Worm (Caenorhabditis elegans) whole organism, L3 larva: ENCODE data around the gene F28H6.8.

Experiments used
- R02D3.7 ChIP-seq: fragments of 150-350 bp; optimal IDR thresholded peaks from 2 replicates; lab custom pipeline; 2014; ENCODE audit warnings: missing biosample characterization, missing genetic modification characterization
- ZK546.5 ChIP-seq: sonication (generic microtip); optimal IDR thresholded peaks from 2 replicates; lab custom pipeline; 2017; ENCODE audit warnings: missing biosample characterization, missing genetic modification characterization
- aly-2 ChIP-seq: fragments of 150-350 bp; optimal IDR thresholded peaks from 2 replicates; lab custom pipeline; 2014; ENCODE audit warnings: missing biosample characterization, missing genetic modification characterization
- ama-1 ChIP-seq: fragments of 150-350 bp; optimal IDR thresholded peaks from 2 replicates; lab custom pipeline; 2018
- ceh-16 ChIP-seq: sonication (generic microtip); optimal IDR thresholded peaks from 2 replicates; lab custom pipeline; 2017; ENCODE audit warnings: missing biosample characterization, missing genetic modification characterization
- ceh-28 ChIP-seq: fragments of 150-350 bp; optimal IDR thresholded peaks from 2 replicates; lab custom pipeline; 2014; ENCODE audit warnings: missing biosample characterization, missing genetic modification reagents, missing genetic modification characterization
- ceh-82 ChIP-seq: fragments of 150-350 bp; optimal IDR thresholded peaks from 2 replicates; lab custom pipeline; 2014; ENCODE audit warnings: missing biosample characterization, missing genetic modification characterization
- ceh-9 ChIP-seq: sonication (generic microtip); optimal IDR thresholded peaks from 2 replicates; lab custom pipeline; 2018; ENCODE audit warnings: missing biosample characterization, missing genetic modification characterization
- daf-12 ChIP-seq: fragments of 150-350 bp; optimal IDR thresholded peaks from 2 replicates; lab custom pipeline; 2014; ENCODE audit warnings: missing biosample characterization, missing genetic modification reagents, missing genetic modification characterization
- egl-27 ChIP-seq: sonication (generic microtip); optimal IDR thresholded peaks from 4 replicates; lab custom pipeline; 2017; ENCODE audit warnings: missing biosample characterization, missing genetic modification reagents, missing genetic modification characterization
- egl-5 ChIP-seq: fragments of 150-350 bp; optimal IDR thresholded peaks from 2 replicates; lab custom pipeline; 2017; ENCODE audit warnings: missing biosample characterization, missing genetic modification reagents, missing genetic modification characterization, inconsistent platforms
- elt-1 ChIP-seq: fragments of 150-350 bp; optimal IDR thresholded peaks from 2 replicates; lab custom pipeline; 2014; ENCODE audit warnings: missing biosample characterization, missing genetic modification characterization
- elt-2 ChIP-seq: sonication (generic microtip); optimal IDR thresholded peaks from 2 replicates; lab custom pipeline; 2016; ENCODE audit warnings: missing genetic modification reagents, mild to moderate bottlenecking, missing genetic modification characterization, missing compliant biosample characterization
- elt-3 ChIP-seq, 3 experiments: fragments of 150-350 bp in 1 of 3; sonication (generic microtip) in 2 of 3; optimal IDR thresholded peaks; 2 replicates in 2 of 3; 4 replicates in 1 of 3; lab custom pipeline; 2014 to 2017; ENCODE audit warnings: missing biosample characterization in 3 of 3, missing genetic modification characterization in 3 of 3
- eor-1 ChIP-seq, 2 experiments: fragments of 150-350 bp; optimal IDR thresholded peaks; 2 replicates each; lab custom pipeline; 2014 to 2018; ENCODE audit warnings: missing biosample characterization in 2 of 2, missing genetic modification characterization in 2 of 2
- fkh-10 ChIP-seq: sonication (generic microtip); optimal IDR thresholded peaks from 2 replicates; lab custom pipeline; 2017; ENCODE audit warnings: missing biosample characterization, missing genetic modification reagents, missing genetic modification characterization
- fkh-2 ChIP-seq: fragments of 150-350 bp; optimal IDR thresholded peaks from 2 replicates; lab custom pipeline; 2014; ENCODE audit warnings: missing biosample characterization, missing genetic modification reagents, missing genetic modification characterization
- fos-1 ChIP-seq: fragments of 150-350 bp; optimal IDR thresholded peaks from 2 replicates; lab custom pipeline; 2014; ENCODE audit warnings: missing biosample characterization, missing genetic modification characterization
- hmg-11 ChIP-seq: sonication (generic microtip); optimal IDR thresholded peaks from 2 replicates; lab custom pipeline; 2016; ENCODE audit warnings: missing genetic modification characterization, missing compliant biosample characterization
- jun-1 ChIP-seq: fragments of 150-350 bp; optimal IDR thresholded peaks from 2 replicates; lab custom pipeline; 2014; ENCODE audit warnings: missing biosample characterization, missing genetic modification reagents, missing genetic modification characterization
- lin-15B ChIP-seq: fragments of 150-350 bp; optimal IDR thresholded peaks from 2 replicates; lab custom pipeline; 2014; ENCODE audit warnings: missing biosample characterization, missing genetic modification characterization
- lin-39 ChIP-seq: fragments of 150-350 bp; optimal IDR thresholded peaks from 2 replicates; lab custom pipeline; 2018; ENCODE audit warnings: missing biosample characterization, missing genetic modification reagents, missing genetic modification characterization
- lsy-12 ChIP-seq: sonication (generic microtip); optimal IDR thresholded peaks from 2 replicates; lab custom pipeline; 2016; ENCODE audit warnings: mild to moderate bottlenecking, missing genetic modification characterization, missing compliant biosample characterization
- mdl-1 ChIP-seq: fragments of 150-350 bp; optimal IDR thresholded peaks from 2 replicates; lab custom pipeline; 2014; ENCODE audit warnings: missing biosample characterization, missing genetic modification characterization
- mml-1 ChIP-seq: fragments of 150-350 bp; sonication (generic microtip); optimal IDR thresholded peaks from 3 replicates; lab custom pipeline; 2014; ENCODE audit warnings: missing biosample characterization, missing genetic modification characterization
- nfya-1 ChIP-seq: sonication (generic microtip); optimal IDR thresholded peaks from 2 replicates; lab custom pipeline; 2017; ENCODE audit warnings: missing genetic modification characterization, mild to moderate bottlenecking, missing compliant biosample characterization, antibody characterized with exemption, moderate library complexity; ENCODE audit not compliant: insufficient read depth
- nhr-11 ChIP-seq: fragments of 150-350 bp; optimal IDR thresholded peaks from 2 replicates; lab custom pipeline; 2014; ENCODE audit warnings: missing biosample characterization, missing genetic modification characterization
- nhr-12 ChIP-seq: fragments of 150-350 bp; optimal IDR thresholded peaks from 2 replicates; lab custom pipeline; 2014; ENCODE audit warnings: missing biosample characterization, missing genetic modification characterization
- nhr-23 ChIP-seq: fragments of 150-350 bp; optimal IDR thresholded peaks from 2 replicates; lab custom pipeline; 2014; ENCODE audit warnings: missing biosample characterization, missing genetic modification reagents, missing genetic modification characterization
- nhr-237 ChIP-seq: fragments of 150-350 bp; optimal IDR thresholded peaks from 2 replicates; lab custom pipeline; 2014; ENCODE audit warnings: missing biosample characterization, missing genetic modification characterization
- nhr-25 ChIP-seq: sonication (generic microtip); optimal IDR thresholded peaks from 2 replicates; lab custom pipeline; 2017; ENCODE audit warnings: missing biosample characterization, missing genetic modification characterization
- nhr-28 ChIP-seq: fragments of 150-350 bp; optimal IDR thresholded peaks from 2 replicates; lab custom pipeline; 2014; ENCODE audit warnings: missing biosample characterization, missing genetic modification characterization
- nhr-43 ChIP-seq: sonication (generic microtip); optimal IDR thresholded peaks from 2 replicates; lab custom pipeline; 2016; ENCODE audit warnings: mild to moderate bottlenecking, missing genetic modification characterization, missing compliant biosample characterization; ENCODE audit not compliant: poor library complexity, severe bottlenecking
- nhr-67 ChIP-seq: fragments of 150-350 bp; optimal IDR thresholded peaks from 2 replicates; lab custom pipeline; 2014; ENCODE audit warnings: missing biosample characterization, missing genetic modification characterization
- nhr-76 ChIP-seq: fragments of 150-350 bp; sonication (generic microtip); optimal IDR thresholded peaks from 5 replicates; lab custom pipeline; 2014; ENCODE audit warnings: missing biosample characterization, missing genetic modification characterization
- nhr-77 ChIP-seq: fragments of 150-350 bp; optimal IDR thresholded peaks from 2 replicates; lab custom pipeline; 2014; ENCODE audit warnings: missing biosample characterization, missing genetic modification characterization
- pha-4 ChIP-seq: fragments of 150-350 bp; optimal IDR thresholded peaks from 2 replicates; lab custom pipeline; 2014; ENCODE audit warnings: missing biosample characterization, missing genetic modification reagents, missing genetic modification characterization
- pqm-1 ChIP-seq: fragments of 150-350 bp; optimal IDR thresholded peaks from 2 replicates; lab custom pipeline; 2017; ENCODE audit warnings: missing biosample characterization, missing genetic modification characterization, inconsistent platforms
- sea-2 ChIP-seq: fragments of 150-350 bp; sonication (generic microtip); optimal IDR thresholded peaks from 4 replicates; lab custom pipeline; 2014; ENCODE audit warnings: missing biosample characterization, missing genetic modification reagents, missing genetic modification characterization
- skn-1 ChIP-seq: fragments of 150-350 bp; optimal IDR thresholded peaks from 2 replicates; lab custom pipeline; 2014; ENCODE audit warnings: missing biosample characterization, missing genetic modification characterization
- snpc-4 ChIP-seq: fragments of 150-350 bp; optimal IDR thresholded peaks from 2 replicates; lab custom pipeline; 2014; ENCODE audit warnings: missing biosample characterization, missing genetic modification characterization
- tbx-2 ChIP-seq: sonication (generic microtip); optimal IDR thresholded peaks from 2 replicates; lab custom pipeline; 2016; ENCODE audit warnings: mild to moderate bottlenecking, missing genetic modification characterization, missing compliant biosample characterization
- unc-39 ChIP-seq: sonication (generic microtip); optimal IDR thresholded peaks from 4 replicates; lab custom pipeline; 2017; ENCODE audit warnings: missing biosample characterization, missing genetic modification characterization
- unc-62 ChIP-seq: fragments of 150-350 bp; sonication (generic microtip); optimal IDR thresholded peaks from 4 replicates; lab custom pipeline; 2014; ENCODE audit warnings: missing biosample characterization, missing genetic modification reagents, missing genetic modification characterization
- zag-1 ChIP-seq: fragments of 150-350 bp; optimal IDR thresholded peaks from 2 replicates; lab custom pipeline; 2014; ENCODE audit warnings: missing biosample characterization, missing genetic modification characterization
- ztf-11 ChIP-seq: fragments of 150-350 bp; optimal IDR thresholded peaks from 2 replicates; lab custom pipeline; 2014; ENCODE audit warnings: missing biosample characterization, missing genetic modification characterization
- ztf-4 ChIP-seq: fragments of 150-350 bp; optimal IDR thresholded peaks from 2 replicates; lab custom pipeline; 2014; ENCODE audit warnings: missing biosample characterization, missing genetic modification characterization

Gene F28H6.8

ce11 chrX:14169569-14170031 is 35.5 kb upstream of the F28H6.8 start, which contains the start of gene sym-4:
Gene sym-4, minus strand, starts transcription at chrX:14169619.
- TF ChIP-seq elt-1 (peak; percentile 27), hmg-11 (tag; lab: Kevin White, UChicago) (peak; percentile 96), elt-2 (tag; lab: Kevin White, UChicago) (peak; percentile 90), fkh-10 (peak; percentile 61), nhr-237 (tag; lab: Kevin White, UChicago) (no peak), pqm-1 (tag; lab: Kevin White, UChicago) (peak; percentile 96), lsy-12 (tag; lab: Kevin White, UChicago) (peak; percentile 80), unc-39 (tag; lab: Kevin White, UChicago) (no peak), skn-1 (tag; lab: Kevin White, UChicago) (peak; percentile 42), nhr-77 (peak; percentile 41), ceh-28 (tag; lab: Kevin White, UChicago) (peak; percentile 88), sea-2 (GFP tag; lab: Kevin White, UChicago) (no peak), ceh-82 (tag; lab: Kevin White, UChicago) (peak; percentile 44), R02D3.7 (peak; percentile 69), snpc-4 (peak; percentile 90), unc-62 (peak; percentile 58), jun-1 (tag; lab: Kevin White, UChicago) (peak; percentile 90), ztf-11 (tag; lab: Kevin White, UChicago) (no peak), nhr-23 (tag; lab: Kevin White, UChicago) (peak; percentile 93), ama-1 (lab: Kevin White, UChicago) (peak; percentile 69), nhr-25 (peak; percentile 97), mdl-1 (peak; percentile 67), nhr-43 (tag; lab: Kevin White, UChicago) (peak; percentile 94), eor-1 (tag; optimal IDR thresholded peaks at IDR 0.05; lab: Kevin White, UChicago) (no peak), elt-3 (tag; optimal IDR thresholded peaks at IDR 0.05; lab: Kevin White, UChicago) (peak in 2 of 3 experiments; percentile 47 to 85), lin-39 (tag; lab: Kevin White, UChicago) (peak; percentile 90), nhr-12 (tag; lab: Kevin White, UChicago) (no peak), ceh-16 (tag; lab: Kevin White, UChicago) (no peak), egl-27 (tag; lab: Kevin White, UChicago) (peak; percentile 50), ztf-4 (peak; percentile 29), ZK546.5 (tag; lab: Kevin White, UChicago) (no peak), pha-4 (peak; percentile 95), nhr-11 (tag; lab: Kevin White, UChicago) (peak; percentile 63), aly-2 (tag; lab: Kevin White, UChicago) (no peak), daf-12 (tag; lab: Kevin White, UChicago) (no peak), nhr-67 (tag; lab: Kevin White, UChicago) (no peak), egl-5 (tag; lab: Kevin White, UChicago) (peak; percentile 61), tbx-2 (tag; lab: Kevin White, UChicago) (peak; percentile 68), nhr-28 (no peak), ceh-9 (tag; lab: Kevin White, UChicago) (no peak), zag-1 (tag; lab: Kevin White, UChicago) (no peak), nfya-1 (tag; lab: Kevin White, UChicago) (peak; percentile 91), fkh-2 (tag; lab: Kevin White, UChicago) (no peak), fos-1 (peak; percentile 63), nhr-76 (tag; lab: Kevin White, UChicago) (peak; percentile 64), mml-1 (tag; lab: Kevin White, UChicago) (no peak), lin-15B (tag; lab: Kevin White, UChicago) (peak; percentile 94)
